Worm (Caenorhabditis elegans): ENCODE data around the gene F08F8.10.

The F08F8.10 gene

ce11 chrIII:7336214-7336613 is 21.0 kb downstream of the F08F8.10 start, which contains the start of gene gsp-2 (continued):
- TF ChIP-seq sup-37 (GFP tag; optimal IDR thresholded peaks at IDR 0.05) (no peak), skn-1 (tag; optimal IDR thresholded peaks at IDR 0.05) (peak; percentile 85), ets-5 (GFP tag; IDR thresholded peaks at IDR 0.05) (no peak), efl-3 (GFP tag; optimal IDR thresholded peaks at IDR 0.05) (no peak), ceh-8 (GFP tag; optimal IDR thresholded peaks at IDR 0.05) (no peak), aha-1 (tag; optimal IDR thresholded peaks at IDR 0.05) (no peak), mep-1 (tag; optimal IDR thresholded peaks at IDR 0.05) (peak; percentile 65), pag-3 (tag; optimal IDR thresholded peaks at IDR 0.05; ENCODE audit: borderline replicate concordance, insufficient read depth) (no peak), sptf-1 (tag; optimal IDR thresholded peaks at IDR 0.05) (no peak), mef-2 (tag; optimal IDR thresholded peaks at IDR 0.05) (no peak), mab-9 (GFP tag; IDR thresholded peaks at IDR 0.05) (peak; percentile 47; the same call in 1 of the 2 replicates), unc-86 (tag; optimal IDR thresholded peaks at IDR 0.05) (peak; percentile 53), nhr-85 (tag) (peak; percentile 48), fkh-10 (GFP tag; optimal IDR thresholded peaks at IDR 0.05) (no peak), blmp-1 (tag; optimal IDR thresholded peaks at IDR 0.05) (peak; percentile 78), lin-35 (GFP tag; optimal IDR thresholded peaks at IDR 0.05) (peak; percentile 83), nhr-12 (tag; optimal IDR thresholded peaks at IDR 0.05) (no peak), rnt-1 (tag; optimal IDR thresholded peaks at IDR 0.05) (peak; percentile 56), ceh-63 (GFP tag; optimal IDR thresholded peaks at IDR 0.05) (no peak), lin-39 (tag; optimal IDR thresholded peaks at IDR 0.05) (no peak), lsy-2 (tag; optimal IDR thresholded peaks at IDR 0.05) (peak; percentile 94 to 98), Y116A8C.19 (tag; optimal IDR thresholded peaks at IDR 0.05; ENCODE audit: borderline replicate concordance) (no peak), ceh-82 (tag; optimal IDR thresholded peaks at IDR 0.05) (peak; percentile 52 to 67 (median 60)), nhr-77 (tag; optimal IDR thresholded peaks at IDR 0.05) (peak; percentile 57), C16A3.4 (tag; optimal IDR thresholded peaks at IDR 0.05) (peak; percentile 74), mdl-1 (tag; optimal IDR thresholded peaks at IDR 0.05) (peak in 1 of 2 experiments; percentile 74), alr-1 (tag; optimal IDR thresholded peaks at IDR 0.05; ENCODE audit: borderline replicate concordance) (no peak), unc-130 (tag; optimal IDR thresholded peaks at IDR 0.05) (peak; percentile 81), nhr-237 (tag; optimal IDR thresholded peaks at IDR 0.05) (peak; percentile 24), ztf-4 (tag; optimal IDR thresholded peaks at IDR 0.05) (peak; percentile 36), zip-4 (GFP tag; optimal IDR thresholded peaks at IDR 0.05) (no peak), C34B4.2 (tag; optimal IDR thresholded peaks at IDR 0.05) (no peak), nhr-71 (tag; optimal IDR thresholded peaks at IDR 0.05) (peak; percentile 78), lin-13 (GFP tag; optimal IDR thresholded peaks at IDR 0.05) (peak; percentile 72), zag-1 (tag; optimal IDR thresholded peaks at IDR 0.05) (no peak), xbp-1 (tag; optimal IDR thresholded peaks at IDR 0.05) (peak; percentile 63), fos-1 (tag; optimal IDR thresholded peaks at IDR 0.05) (peak; percentile 26), F16B12.6 (tag; optimal IDR thresholded peaks at IDR 0.05) (no peak), nhr-47 (tag; optimal IDR thresholded peaks at IDR 0.05) (peak; percentile 57), efl-1 (optimal IDR thresholded peaks at IDR 0.05) (peak; percentile 77 to 78), efl-1 (GFP tag; optimal IDR thresholded peaks at IDR 0.05 in 1 of 2) (peak; percentile 66 to 96), hlh-17 (GFP tag; optimal IDR thresholded peaks at IDR 0.05; ENCODE audit: borderline replicate concordance) (no peak), vab-15 (tag; optimal IDR thresholded peaks at IDR 0.05) (peak; percentile 81), sox-4 (tag; optimal IDR thresholded peaks at IDR 0.05) (no peak), snu-23 (GFP tag; optimal IDR thresholded peaks at IDR 0.05) (peak; percentile 81), tbx-2 (tag; optimal IDR thresholded peaks at IDR 0.05) (peak; percentile 60), hpl-2 (GFP tag; optimal IDR thresholded peaks at IDR 0.05) (peak; percentile 23), lir-3 (tag; optimal IDR thresholded peaks at IDR 0.05; ENCODE audit: poor library complexity) (no peak), pax-3 (tag; optimal IDR thresholded peaks at IDR 0.05) (peak; percentile 57), elt-3 (tag; optimal IDR thresholded peaks at IDR 0.05) (peak in 3 of 6 experiments; percentile 29 to 89 (median 51))
